Worm (Caenorhabditis elegans) whole organism, mixed stage, embryonic: ENCODE results near the gene mpz-5.

Source experiments
- bed-3 ChIP-seq: fragments of 200-800 bp; sonication (Bioruptor generic); optimal IDR thresholded peaks from 3 replicates; lab custom pipeline; 2018; ENCODE audit warnings: mild to moderate bottlenecking, missing genetic modification characterization, moderate library complexity, missing compliant biosample characterization
- blmp-1 ChIP-seq: fragments of 150-350 bp; optimal IDR thresholded peaks from 2 replicates; lab custom pipeline; 2014; ENCODE audit warnings: missing biosample characterization, missing genetic modification characterization
- ceh-39 ChIP-seq: fragments of 150-350 bp; optimal IDR thresholded peaks from 2 replicates; lab custom pipeline; 2014; ENCODE audit warnings: missing biosample characterization, missing genetic modification characterization
- flh-1 ChIP-seq: fragments of 200-800 bp; sonication (Bioruptor generic); optimal IDR thresholded peaks from 2 replicates; lab custom pipeline; 2018; ENCODE audit warnings: mild to moderate bottlenecking, missing genetic modification characterization, moderate library complexity, missing compliant biosample characterization
- lin-13 ChIP-seq: fragments of 150-350 bp; optimal IDR thresholded peaks from 2 replicates; lab custom pipeline; 2014; ENCODE audit warnings: missing biosample characterization, missing genetic modification characterization
- lsy-2 ChIP-seq: fragments of 150-350 bp; optimal IDR thresholded peaks from 2 replicates; lab custom pipeline; 2014; ENCODE audit warnings: missing biosample characterization, missing genetic modification characterization
- nhr-237 ChIP-seq: fragments of 150-350 bp; optimal IDR thresholded peaks from 2 replicates; lab custom pipeline; 2014; ENCODE audit warnings: missing biosample characterization, missing genetic modification characterization
- nhr-76 ChIP-seq: sonication (generic microtip); optimal IDR thresholded peaks from 2 replicates; lab custom pipeline; 2017; ENCODE audit warnings: missing biosample characterization, missing genetic modification characterization
- snpc-4 ChIP-seq: fragments of 150-350 bp; optimal IDR thresholded peaks from 2 replicates; lab custom pipeline; 2014; ENCODE audit warnings: missing biosample characterization, missing genetic modification characterization
- tbx-8 ChIP-seq: fragments of 200-800 bp; sonication (Bioruptor generic); optimal IDR thresholded peaks from 2 replicates; lab custom pipeline; 2018; ENCODE audit warnings: mild to moderate bottlenecking, missing genetic modification characterization, moderate library complexity, missing compliant biosample characterization
- unc-39 ChIP-seq: fragments of 150-350 bp; optimal IDR thresholded peaks from 2 replicates; lab custom pipeline; 2014; ENCODE audit warnings: missing biosample characterization, missing genetic modification characterization

ce11 chrIV:10341618-10342360 lies 31.8 kb downstream of the mpz-5 start:
- no peak for TF ChIP-seq lsy-2 (tag; lab: Kevin White, UChicago)
- no peak for TF ChIP-seq nhr-237
- TF ChIP-seq flh-1, result no peak
- TF ChIP-seq tbx-8, result no peak
- TF ChIP-seq unc-39 (tag; lab: Kevin White, UChicago), result no peak
- TF ChIP-seq lin-13 (tag; lab: Kevin White, UChicago), result no peak
- TF ChIP-seq nhr-76 (tag; lab: Kevin White, UChicago), result no peak
- no peak for TF ChIP-seq blmp-1 (tag; lab: Kevin White, UChicago)
- TF ChIP-seq bed-3 (GFP tag; lab: Kevin White, UChicago), result no peak
- TF ChIP-seq snpc-4 (tag; lab: Kevin White, UChicago), result no peak
- no peak for TF ChIP-seq ceh-39
